Fruit fly (Drosophila melanogaster): ENCODE data around the gene CG12111.
A peak's percentile ranks its signal among the peaks of the same experiment; 100 is the strongest.

The CG12111 gene

dm6 chrX:8591685-8592127 is 21.0 kb upstream of the CG12111 start, which contains the start of the genes CG12659 and Crag (continued):
- no peak for TF ChIP-seq Ssrp (tag; optimal IDR thresholded peaks at IDR 0.05)
- TF ChIP-seq CoRest (tag; optimal IDR thresholded peaks at IDR 0.05) = peak; percentile 36
- TF ChIP-seq gt (GFP tag; IDR thresholded peaks at IDR 0.05) = no peak
- TF ChIP-seq run (tag; optimal IDR thresholded peaks at IDR 0.05) = no peak
- TF ChIP-seq CG15269 (tag; optimal IDR thresholded peaks at IDR 0.05) = no peak
- TF ChIP-seq CG3847 (GFP tag; IDR thresholded peaks at IDR 0.05) = no peak
- TF ChIP-seq CG31365 (tag; optimal IDR thresholded peaks at IDR 0.05) = no peak
- no peak for TF ChIP-seq CG15601 (tag; optimal IDR thresholded peaks at IDR 0.05)
- TF ChIP-seq CG2120 (GFP tag; optimal IDR thresholded peaks at IDR 0.05) = peak; percentile 40
- no peak for TF ChIP-seq usp (GFP tag; optimal IDR thresholded peaks at IDR 0.05)
- no peak for TF ChIP-seq grn (GFP tag; optimal IDR thresholded peaks at IDR 0.05)
- TF ChIP-seq vvl (GFP tag; IDR thresholded peaks at IDR 0.05) = no peak
- no peak for TF ChIP-seq eve (GFP tag; optimal IDR thresholded peaks at IDR 0.05)
- TF ChIP-seq CG10431 (GFP tag; optimal IDR thresholded peaks at IDR 0.05) = no peak
- no peak for TF ChIP-seq CG18599 (GFP tag; optimal IDR thresholded peaks at IDR 0.05)
- TF ChIP-seq CG4328 (GFP tag; optimal IDR thresholded peaks at IDR 0.05) = no peak
- no peak for TF ChIP-seq Rx (GFP tag; IDR thresholded peaks at IDR 0.05)
- no peak for TF ChIP-seq Oaz (GFP tag; IDR thresholded peaks at IDR 0.05)
- no peak for TF ChIP-seq tll (GFP tag; optimal IDR thresholded peaks at IDR 0.05)
- TF ChIP-seq CG7786 (GFP tag; optimal IDR thresholded peaks at IDR 0.05) = no peak
- no peak for TF ChIP-seq ATbp (GFP tag; optimal IDR thresholded peaks at IDR 0.05)
- TF ChIP-seq pb (GFP tag; optimal IDR thresholded peaks at IDR 0.05) = no peak
- peak; percentile 71 for TF ChIP-seq Scr (GFP tag; IDR thresholded peaks at IDR 0.05; ENCODE audit: partially characterized antibody)
- no peak for TF ChIP-seq CG14965 (GFP tag; optimal IDR thresholded peaks at IDR 0.05; ENCODE audit: borderline replicate concordance)
- TF ChIP-seq Camta (GFP tag; optimal IDR thresholded peaks at IDR 0.05) = no peak
- no peak for TF ChIP-seq disco-r (GFP tag; optimal IDR thresholded peaks at IDR 0.05)
- TF ChIP-seq Hey (tag; optimal IDR thresholded peaks at IDR 0.05) = no peak
- no peak for TF ChIP-seq CG4707 (GFP tag; optimal IDR thresholded peaks at IDR 0.05)
- TF ChIP-seq CG42726 (GFP tag; IDR thresholded peaks at IDR 0.05; ENCODE audit: partially characterized antibody) = no peak
- TF ChIP-seq CG8924 (tag; optimal IDR thresholded peaks at IDR 0.05) = peak; percentile 40
- no peak for TF ChIP-seq pnt (GFP tag; optimal IDR thresholded peaks at IDR 0.05)
- TF ChIP-seq Gsc (GFP tag; IDR thresholded peaks at IDR 0.05) = no peak
- TF ChIP-seq CG17385 (GFP tag; optimal IDR thresholded peaks at IDR 0.05) = no peak
- peak; percentile 71 for TF ChIP-seq Med (GFP tag)
- TF ChIP-seq CG18476 (GFP tag; optimal IDR thresholded peaks at IDR 0.05) = no peak
- TF ChIP-seq TFAM (GFP tag; optimal IDR thresholded peaks at IDR 0.05) = no peak
- no peak for TF ChIP-seq scrt (GFP tag; optimal IDR thresholded peaks at IDR 0.05)
- TF ChIP-seq CG7928 (GFP tag; optimal IDR thresholded peaks at IDR 0.05) = no peak
- no peak for TF ChIP-seq chm (GFP tag; IDR thresholded peaks at IDR 0.05)
- TF ChIP-seq crol (GFP tag; IDR thresholded peaks at IDR 0.05) = no peak
- TF ChIP-seq NC2α (GFP tag; optimal IDR thresholded peaks at IDR 0.05) = no peak
- no peak for TF ChIP-seq Fer2 (tag; optimal IDR thresholded peaks at IDR 0.05)
- peak; percentile 83 for TF ChIP-seq CG12659 (GFP tag; optimal IDR thresholded peaks at IDR 0.05)
- TF ChIP-seq ems (GFP tag; optimal IDR thresholded peaks at IDR 0.05) = no peak
- no peak for TF ChIP-seq CG3163 (GFP tag; optimal IDR thresholded peaks at IDR 0.05)
- TF ChIP-seq gce (GFP tag; IDR thresholded peaks at IDR 0.05) = no peak
- TF ChIP-seq Side (GFP tag; optimal IDR thresholded peaks at IDR 0.05) = no peak
- TF ChIP-seq fd3F (GFP tag; optimal IDR thresholded peaks at IDR 0.05) = no peak
- TF ChIP-seq nmo (GFP tag; optimal IDR thresholded peaks at IDR 0.05) = peak; percentile 28
- TF ChIP-seq gem (tag; optimal IDR thresholded peaks at IDR 0.05) = no peak
- no peak for TF ChIP-seq dimm (GFP tag; IDR thresholded peaks at IDR 0.05)

All from whole organism, embryonic.